Worm (Caenorhabditis elegans) whole organism, L3 larva: ENCODE results near the gene mut-14.

Experiments
- R02D3.7 ChIP-seq: fragments of 150-350 bp; optimal IDR thresholded peaks from 2 replicates; lab custom pipeline; 2014; ENCODE audit warnings: missing biosample characterization, missing genetic modification characterization
- fkh-10 ChIP-seq: sonication (generic microtip); optimal IDR thresholded peaks from 2 replicates; lab custom pipeline; 2017; ENCODE audit warnings: missing biosample characterization, missing genetic modification reagents, missing genetic modification characterization
- fos-1 ChIP-seq: fragments of 150-350 bp; optimal IDR thresholded peaks from 2 replicates; lab custom pipeline; 2014; ENCODE audit warnings: missing biosample characterization, missing genetic modification characterization
- mdl-1 ChIP-seq: fragments of 150-350 bp; optimal IDR thresholded peaks from 2 replicates; lab custom pipeline; 2014; ENCODE audit warnings: missing biosample characterization, missing genetic modification characterization
- nhr-12 ChIP-seq: fragments of 150-350 bp; optimal IDR thresholded peaks from 2 replicates; lab custom pipeline; 2014; ENCODE audit warnings: missing biosample characterization, missing genetic modification characterization
- nhr-76 ChIP-seq: fragments of 150-350 bp; sonication (generic microtip); optimal IDR thresholded peaks from 5 replicates; lab custom pipeline; 2014; ENCODE audit warnings: missing biosample characterization, missing genetic modification characterization
- sea-2 ChIP-seq: fragments of 150-350 bp; sonication (generic microtip); optimal IDR thresholded peaks from 4 replicates; lab custom pipeline; 2014; ENCODE audit warnings: missing biosample characterization, missing genetic modification reagents, missing genetic modification characterization
- snpc-4 ChIP-seq: fragments of 150-350 bp; optimal IDR thresholded peaks from 2 replicates; lab custom pipeline; 2014; ENCODE audit warnings: missing biosample characterization, missing genetic modification characterization
- unc-39 ChIP-seq: sonication (generic microtip); optimal IDR thresholded peaks from 4 replicates; lab custom pipeline; 2017; ENCODE audit warnings: missing biosample characterization, missing genetic modification characterization
- ztf-4 ChIP-seq: fragments of 150-350 bp; optimal IDR thresholded peaks from 2 replicates; lab custom pipeline; 2014; ENCODE audit warnings: missing biosample characterization, missing genetic modification characterization

DNA sequence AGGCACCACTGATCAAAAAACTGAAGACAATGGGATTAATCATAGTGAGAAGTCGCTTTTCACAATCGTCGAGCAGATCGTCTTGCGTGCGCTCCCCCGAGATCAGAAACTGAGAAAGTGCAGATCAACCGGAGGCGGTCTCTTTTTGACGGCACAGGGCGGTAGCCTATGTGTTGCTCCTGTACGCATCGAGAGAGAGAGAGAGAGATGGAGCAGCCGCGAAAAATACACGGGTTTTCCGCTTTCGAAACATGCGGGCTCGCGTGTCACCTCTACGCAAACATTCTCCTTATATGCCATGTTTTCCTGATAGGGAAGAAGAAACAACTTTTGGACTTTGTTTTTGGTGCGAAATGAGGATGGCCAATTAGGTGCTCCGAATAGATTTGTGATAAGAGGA is 47.4 kb downstream of the mut-14 start, which contains the start of gene lrpc-1:
- TF ChIP-seq ztf-4 (no peak), nhr-12 (tag; lab: Kevin White, UChicago) (no peak), mdl-1 (tag; lab: Kevin White, UChicago) (no peak), R02D3.7 (tag; lab: Kevin White, UChicago) (no peak), sea-2 (no peak), fos-1 (no peak), snpc-4 (tag; lab: Kevin White, UChicago) (no peak), nhr-76 (no peak), fkh-10 (GFP tag; lab: Kevin White, UChicago) (no peak), unc-39 (no peak)
